Worm (Caenorhabditis elegans) whole organism, late embryonic: Measurements from ENCODE around the gene ZC513.14.
A peak's percentile ranks its signal among the peaks of the same experiment; 100 is the strongest.

Source experiments
- C08G9.2 ChIP-seq: sonication (generic microtip); optimal IDR thresholded peaks from 2 replicates; lab custom pipeline; 2016; ENCODE audit warnings: mild to moderate bottlenecking, missing genetic modification characterization, moderate library complexity, missing compliant biosample characterization
- F13H6.1 ChIP-seq: sonication (generic microtip); optimal IDR thresholded peaks from 2 replicates; lab custom pipeline; 2016; ENCODE audit warnings: missing genetic modification characterization, missing compliant biosample characterization
- Y22D7AL.16 ChIP-seq: sonication (generic microtip); optimal IDR thresholded peaks from 2 replicates; lab custom pipeline; 2016; ENCODE audit warnings: missing genetic modification characterization, missing compliant biosample characterization
- ama-1 ChIP-seq: fragments of 150-350 bp; optimal IDR thresholded peaks from 2 replicates; lab custom pipeline; 2014
- ceh-18 ChIP-seq: sonication (generic microtip); optimal IDR thresholded peaks from 2 replicates; lab custom pipeline; 2016; ENCODE audit warnings: missing genetic modification characterization, missing compliant biosample characterization
- ceh-2 ChIP-seq: sonication (generic microtip); optimal IDR thresholded peaks from 2 replicates; lab custom pipeline; 2016; ENCODE audit warnings: missing genotype, missing genetic modification characterization, missing compliant biosample characterization
- ceh-24 ChIP-seq: sonication (generic microtip); optimal IDR thresholded peaks from 2 replicates; lab custom pipeline; 2016; ENCODE audit warnings: mild to moderate bottlenecking, missing genetic modification characterization, missing compliant biosample characterization
- ceh-31 ChIP-seq: sonication (generic microtip); optimal IDR thresholded peaks from 2 replicates; lab custom pipeline; 2016; ENCODE audit warnings: missing genetic modification characterization, missing compliant biosample characterization
- ceh-34 ChIP-seq: sonication (generic microtip); optimal IDR thresholded peaks from 2 replicates; lab custom pipeline; 2016; ENCODE audit warnings: mild to moderate bottlenecking, missing genetic modification characterization, missing compliant biosample characterization
- ceh-45 ChIP-seq: fragments of 200-800 bp; sonication (Bioruptor generic); IDR thresholded peaks from 2 replicates; pipeline ENCODE4 v1.3.6; 2022; ENCODE audit warnings: missing genetic modification reagents, missing genetic modification characterization, missing compliant biosample characterization
- che-1 ChIP-seq: sonication (generic microtip); optimal IDR thresholded peaks from 2 replicates; lab custom pipeline; 2016; ENCODE audit warnings: mild to moderate bottlenecking, missing genetic modification characterization, missing compliant biosample characterization
- dmd-4 ChIP-seq: sonication (generic microtip); optimal IDR thresholded peaks from 2 replicates; lab custom pipeline; 2016; ENCODE audit warnings: borderline replicate concordance, missing genetic modification characterization, missing compliant biosample characterization
- dve-1 ChIP-seq: sonication (generic microtip); optimal IDR thresholded peaks from 2 replicates; lab custom pipeline; 2017; ENCODE audit warnings: antibody characterized with exemption, mild to moderate bottlenecking, missing genetic modification characterization, missing compliant biosample characterization
- elt-2 ChIP-seq: sonication (generic microtip); optimal IDR thresholded peaks from 2 replicates; lab custom pipeline; 2016; ENCODE audit warnings: missing genetic modification reagents, missing genetic modification characterization, missing compliant biosample characterization
- elt-4 ChIP-seq: sonication (generic microtip); optimal IDR thresholded peaks from 2 replicates; lab custom pipeline; 2016; ENCODE audit warnings: missing genetic modification characterization, missing compliant biosample characterization
- gmeb-2 ChIP-seq: sonication (generic microtip); optimal IDR thresholded peaks from 2 replicates; lab custom pipeline; 2016; ENCODE audit warnings: missing genetic modification characterization, inconsistent platforms, missing compliant biosample characterization
- madf-2 ChIP-seq: sonication (generic microtip); optimal IDR thresholded peaks from 2 replicates; lab custom pipeline; 2017; ENCODE audit warnings: missing genetic modification characterization, missing compliant biosample characterization
- nfya-1 ChIP-seq: sonication (generic microtip); optimal IDR thresholded peaks from 2 replicates; lab custom pipeline; 2017; ENCODE audit warnings: missing genetic modification characterization, mild to moderate bottlenecking, missing compliant biosample characterization, antibody characterized with exemption, moderate library complexity
- nhr-232 ChIP-seq: sonication (generic microtip); optimal IDR thresholded peaks from 2 replicates; lab custom pipeline; 2016; ENCODE audit warnings: missing genetic modification characterization, missing compliant biosample characterization
- npax-4 ChIP-seq: sonication (generic microtip); optimal IDR thresholded peaks from 2 replicates; lab custom pipeline; 2016; ENCODE audit warnings: missing genetic modification characterization, missing compliant biosample characterization
- odd-2 ChIP-seq: sonication (generic microtip); optimal IDR thresholded peaks from 2 replicates; lab custom pipeline; 2017; ENCODE audit warnings: antibody characterized with exemption, mild to moderate bottlenecking, missing genetic modification characterization, missing compliant biosample characterization
- pag-3 ChIP-seq: sonication (generic microtip); optimal IDR thresholded peaks from 2 replicates; lab custom pipeline; 2016; ENCODE audit warnings: missing compliant biosample characterization, missing genetic modification characterization, borderline replicate concordance
- pat-9 ChIP-seq: fragments of 200-800 bp; sonication (Bioruptor generic); optimal IDR thresholded peaks from 2 replicates; lab custom pipeline; 2018; ENCODE audit warnings: mild to moderate bottlenecking, missing genetic modification characterization, moderate library complexity, missing compliant biosample characterization
- pax-1 ChIP-seq: fragments of 150-350 bp; optimal IDR thresholded peaks from 2 replicates; lab custom pipeline; 2014; ENCODE audit warnings: missing biosample characterization, missing genetic modification characterization
- ref-2 ChIP-seq: sonication (generic microtip); optimal IDR thresholded peaks from 2 replicates; lab custom pipeline; 2016; ENCODE audit warnings: missing genetic modification characterization, missing compliant biosample characterization
- rnt-1 ChIP-seq: sonication (generic microtip); optimal IDR thresholded peaks from 2 replicates; lab custom pipeline; 2016; ENCODE audit warnings: missing genetic modification characterization, missing compliant biosample characterization
- sox-2 ChIP-seq: fragments of 200-800 bp; sonication (Bioruptor generic); IDR thresholded peaks from 2 replicates; pipeline ENCODE4 v1.3.6; 2022; ENCODE audit warnings: missing genetic modification reagents, missing genetic modification characterization, missing compliant biosample characterization
- syd-9 ChIP-seq: sonication (generic microtip); optimal IDR thresholded peaks from 2 replicates; lab custom pipeline; 2016; ENCODE audit warnings: mild to moderate bottlenecking, missing genetic modification characterization, moderate library complexity, missing compliant biosample characterization
- tbx-2 ChIP-seq: sonication (generic microtip); optimal IDR thresholded peaks from 2 replicates; lab custom pipeline; 2016; ENCODE audit warnings: missing genetic modification characterization, missing compliant biosample characterization
- tbx-7 ChIP-seq: sonication (generic microtip); optimal IDR thresholded peaks from 2 replicates; lab custom pipeline; 2016; ENCODE audit warnings: missing genotype, missing genetic modification characterization, missing compliant biosample characterization
- unc-86 ChIP-seq: sonication (generic microtip); optimal IDR thresholded peaks from 2 replicates; lab custom pipeline; 2016; ENCODE audit warnings: missing genetic modification characterization, missing compliant biosample characterization

The ZC513.14 gene

DNA sequence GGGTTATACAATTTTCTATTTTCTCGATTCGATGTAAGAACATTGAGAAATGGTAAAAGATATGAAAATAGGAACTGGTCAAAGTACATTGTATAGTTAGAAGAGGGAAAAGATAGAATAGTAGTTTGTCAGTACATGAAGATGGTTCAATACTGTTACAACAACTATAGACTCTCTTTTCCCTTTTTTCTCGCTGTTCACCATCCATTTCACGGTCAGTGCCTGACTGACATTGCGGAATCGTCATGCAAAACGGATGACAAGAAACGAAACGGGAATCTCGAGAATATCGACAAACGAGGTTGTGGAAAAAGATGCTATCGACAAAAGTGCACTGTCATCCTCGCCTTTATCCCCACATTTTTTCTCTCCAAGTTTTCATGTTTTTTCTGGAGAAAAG is 7.8 kb upstream of the ZC513.14 start:
- no peak for TF ChIP-seq unc-86
- TF ChIP-seq rnt-1 (tag; lab: Kevin White, UChicago), result no peak
- TF ChIP-seq syd-9 (tag; lab: Kevin White, UChicago), result no peak
- TF ChIP-seq nfya-1 (tag; lab: Kevin White, UChicago), result no peak
- TF ChIP-seq ceh-18 (tag; lab: Kevin White, UChicago), result no peak
- no peak for TF ChIP-seq ceh-45 (GFP tag; lab: Robert Waterston, UW)
- TF ChIP-seq che-1 (tag; lab: Kevin White, UChicago), result no peak
- TF ChIP-seq tbx-7 (tag; lab: Kevin White, UChicago), result no peak
- TF ChIP-seq pax-1 (tag; lab: Kevin White, UChicago), result no peak

DNA sequence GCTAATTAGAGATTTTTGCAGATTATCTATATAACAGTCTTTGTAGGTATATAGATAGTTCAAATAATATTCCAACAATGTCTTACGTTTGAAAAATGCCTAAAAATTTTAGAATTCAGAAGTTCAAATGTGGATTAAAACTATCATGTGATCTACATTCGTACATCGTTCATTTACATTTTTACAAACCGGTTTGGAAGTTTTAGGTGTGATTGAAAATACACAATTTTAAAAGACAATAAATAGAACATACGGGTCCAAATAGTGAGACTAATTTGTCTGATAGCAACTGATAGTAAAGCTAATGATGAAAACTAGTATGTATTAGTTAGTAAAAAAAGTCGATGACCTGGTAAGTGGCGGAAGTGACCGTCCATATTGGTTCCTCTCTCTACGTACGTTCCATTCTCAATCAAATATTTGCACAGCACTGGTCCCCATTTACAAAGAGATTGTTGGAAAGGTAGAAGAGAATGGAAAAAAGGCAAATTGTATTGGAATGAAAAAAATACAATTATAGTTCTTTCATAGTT is 5.6 kb upstream of the ZC513.14 start:
- no peak for TF ChIP-seq ceh-2 (tag; lab: Kevin White, UChicago)
- no peak for TF ChIP-seq ceh-18 (tag; lab: Kevin White, UChicago)
- no peak for TF ChIP-seq elt-2 (tag; lab: Kevin White, UChicago)
- no peak for TF ChIP-seq dmd-4

- TF ChIP-seq Y22D7AL.16 (tag; lab: Kevin White, UChicago), result no peak
- no peak for TF ChIP-seq madf-2 (tag; lab: Kevin White, UChicago)
- TF ChIP-seq ceh-31 (tag; lab: Kevin White, UChicago), result peak; percentile 29
- no peak for TF ChIP-seq dve-1 (tag; lab: Kevin White, UChicago)
- peak; percentile 85 for TF ChIP-seq ama-1 (lab: Kevin White, UChicago)
- no peak for TF ChIP-seq odd-2 (tag; lab: Kevin White, UChicago)
- no peak for TF ChIP-seq sox-2
- no peak for TF ChIP-seq rnt-1 (tag; lab: Kevin White, UChicago)
- TF ChIP-seq ceh-24 (tag; lab: Kevin White, UChicago), result no peak
- TF ChIP-seq tbx-2, result peak; percentile 10
- no peak for TF ChIP-seq ceh-34 (tag; lab: Kevin White, UChicago)
- no peak for TF ChIP-seq pat-9
- TF ChIP-seq ref-2, result no peak
Measured at ce11 chrV:8040247-8041084, 4.6 kb upstream of the ZC513.14 start.

ce11 chrV:8039606-8040005 is 3.8 kb upstream of the ZC513.14 start:
- TF ChIP-seq ceh-24 (tag; lab: Kevin White, UChicago) (no peak), pag-3 (tag; lab: Kevin White, UChicago) (no peak), F13H6.1 (tag; lab: Kevin White, UChicago) (no peak), nhr-232 (no peak), ceh-45 (GFP tag; lab: Robert Waterston, UW) (no peak), C08G9.2 (tag; lab: Kevin White, UChicago) (no peak), elt-4 (tag; lab: Kevin White, UChicago) (no peak)
- TF ChIP-seq, all 69 proteins: peak for 0

- TF ChIP-seq gmeb-2 (tag; lab: Kevin White, UChicago), result peak; percentile 19
- TF ChIP-seq ceh-34 (tag; lab: Kevin White, UChicago), result no peak
- TF ChIP-seq ama-1 (lab: Kevin White, UChicago), result peak; percentile 75
- TF ChIP-seq npax-4 (tag; lab: Kevin White, UChicago), result no peak
Measured at ce11 chrV:8039085-8039525, 3.3 kb upstream of the ZC513.14 start.
